Fruit fly (Drosophila melanogaster) Kc167 (cell line): Measurements from ENCODE around the gene CG13643.

ENCODE experiments used
- Sin3A ChIP-seq: fragments of >200 bp; optimal IDR thresholded peaks from 2 replicates; lab custom pipeline; 2018; ENCODE audit warnings: missing external identifiers
- h ChIP-seq: fragments of >200 bp; optimal IDR thresholded peaks from 3 replicates; lab custom pipeline; 2018; ENCODE audit warnings: missing external identifiers
- psq ChIP-seq: fragments of >200 bp; optimal IDR thresholded peaks from 2 replicates; lab custom pipeline; 2017; ENCODE audit warnings: missing external identifiers
- ttk ChIP-seq: sonication (Bioruptor generic); optimal IDR thresholded peaks from 2 replicates; lab custom pipeline; 2017; ENCODE audit warnings: missing external identifiers

DNA sequence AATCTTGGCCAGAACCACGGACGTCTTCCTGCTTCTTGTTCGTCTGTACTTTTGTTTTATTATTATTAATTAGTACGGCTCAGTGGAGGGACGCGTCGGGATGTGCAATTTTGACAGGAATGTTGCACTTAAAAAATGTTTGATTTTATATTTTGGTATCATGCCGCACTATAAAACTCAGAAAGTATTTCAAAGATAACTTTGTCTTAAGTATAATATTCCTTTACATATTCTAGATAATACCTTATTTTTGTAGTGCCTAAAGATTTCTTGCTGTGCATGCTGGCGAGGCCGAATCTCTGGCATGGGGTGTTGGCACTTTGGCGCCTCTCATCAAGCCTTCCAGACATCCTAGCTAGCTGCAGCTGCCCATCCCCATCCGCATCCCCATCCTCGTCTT lies 47.3 kb upstream of the CG13643 start:
- TF ChIP-seq Sin3A (no peak), psq (lab: Kevin White, UChicago) (no peak), h (lab: Kevin White, UChicago) (no peak), ttk (no peak)
